Worm (Caenorhabditis elegans) whole organism, L1 larva: ENCODE results near the gene C56G2.9.

Experiments
- C34B4.2 ChIP-seq: sonication (generic microtip); optimal IDR thresholded peaks from 2 replicates; lab custom pipeline; 2017; ENCODE audit warnings: mild to moderate bottlenecking, missing genetic modification characterization, missing compliant biosample characterization
- Y116A8C.19 ChIP-seq: sonication (generic microtip); optimal IDR thresholded peaks from 2 replicates; lab custom pipeline; 2016; ENCODE audit warnings: missing compliant biosample characterization, missing genetic modification characterization, borderline replicate concordance
- blmp-1 ChIP-seq: fragments of 150-350 bp; optimal IDR thresholded peaks from 2 replicates; lab custom pipeline; 2014; ENCODE audit warnings: missing biosample characterization, missing genetic modification characterization
- ceh-88 ChIP-seq: fragments of 200-800 bp; sonication (Bioruptor generic); IDR thresholded peaks from 2 replicates; pipeline ENCODE4 v1.3.6; 2022; ENCODE audit warnings: missing genetic modification characterization, missing compliant biosample characterization
- ces-1 ChIP-seq: fragments of 150-350 bp; optimal IDR thresholded peaks from 2 replicates; lab custom pipeline; 2014; ENCODE audit warnings: missing biosample characterization, missing genetic modification reagents, missing genetic modification characterization
- dpl-1 ChIP-seq, 3 experiments: fragments of 150-350 bp in 2 of 3; sonication (generic microtip) in 1 of 3; optimal IDR thresholded peaks; 2 replicates each; lab custom pipeline; 2014 to 2017; ENCODE audit warnings: missing biosample characterization in 3 of 3, missing genetic modification characterization in 3 of 3, missing genetic modification reagents in 3 of 3
- dsc-1 ChIP-seq: sonication (generic microtip); optimal IDR thresholded peaks from 2 replicates; lab custom pipeline; 2016; ENCODE audit warnings: mild to moderate bottlenecking, missing genetic modification characterization, missing compliant biosample characterization
- efl-1 ChIP-seq, 4 experiments: fragments of 150-350 bp; optimal IDR thresholded peaks in 3 of 4; peaks in 1 of 4; 1 replicate in 1 of 4; 2 replicates in 3 of 4; lab custom pipeline; 2014; ENCODE audit warnings: missing biosample characterization in 2 of 4, missing genetic modification characterization in 2 of 4, missing genetic modification reagents in 2 of 4
- egl-13 ChIP-seq: sonication (generic microtip); optimal IDR thresholded peaks from 2 replicates; lab custom pipeline; 2016; ENCODE audit warnings: missing genotype, missing genetic modification reagents, missing genetic modification characterization, missing compliant biosample characterization
- elt-2 ChIP-seq: sonication (generic microtip); optimal IDR thresholded peaks from 2 replicates; lab custom pipeline; 2016; ENCODE audit warnings: missing genetic modification characterization, mild to moderate bottlenecking, inconsistent platforms, missing compliant biosample characterization, missing genetic modification reagents
- elt-3 ChIP-seq, 6 experiments: fragments of 150-350 bp in 1 of 6; sonication (generic microtip); optimal IDR thresholded peaks; 2 replicates each; lab custom pipeline; 2017 to 2018; ENCODE audit warnings: missing biosample characterization in 6 of 6, missing genetic modification characterization in 6 of 6, inconsistent platforms in 1 of 6
- fkh-8 ChIP-seq: sonication (generic microtip); optimal IDR thresholded peaks from 2 replicates; lab custom pipeline; 2016; ENCODE audit warnings: mild to moderate bottlenecking, missing genetic modification characterization, missing compliant biosample characterization
- grh-1 ChIP-seq: fragments of 200-800 bp; sonication (Bioruptor generic); IDR thresholded peaks from 2 replicates; pipeline ENCODE4 v1.3.6; 2022; ENCODE audit warnings: missing genetic modification reagents, missing genetic modification characterization, missing compliant biosample characterization
- hlh-17 ChIP-seq: fragments of 200-800 bp; sonication (Bioruptor generic); optimal IDR thresholded peaks from 2 replicates; lab custom pipeline; 2018; ENCODE audit warnings: missing genetic modification characterization, mild to moderate bottlenecking, missing compliant biosample characterization, moderate library complexity, borderline replicate concordance
- irx-1 ChIP-seq: sonication (generic microtip); optimal IDR thresholded peaks from 2 replicates; lab custom pipeline; 2016; ENCODE audit warnings: missing genetic modification characterization, missing compliant biosample characterization
- isw-1 ChIP-seq: fragments of 200-800 bp; sonication (Bioruptor generic); IDR thresholded peaks from 2 replicates; pipeline ENCODE4 v1.3.6; 2022; ENCODE audit warnings: missing genetic modification characterization, missing compliant biosample characterization
- lin-13 ChIP-seq: fragments of 150-350 bp; optimal IDR thresholded peaks from 2 replicates; lab custom pipeline; 2014; ENCODE audit warnings: missing biosample characterization, missing genetic modification reagents, missing genetic modification characterization
- lin-15B ChIP-seq: fragments of 150-350 bp; sonication (generic microtip); optimal IDR thresholded peaks from 3 replicates; lab custom pipeline; 2014; ENCODE audit warnings: missing biosample characterization, missing genetic modification characterization
- lir-3 ChIP-seq: sonication (generic microtip); optimal IDR thresholded peaks from 2 replicates; lab custom pipeline; 2016; ENCODE audit warnings: mild to moderate bottlenecking, missing genetic modification characterization, moderate library complexity, missing compliant biosample characterization; ENCODE audit not compliant: poor library complexity
- lsy-2 ChIP-seq, 2 experiments: fragments of 150-350 bp; optimal IDR thresholded peaks; 2 replicates each; lab custom pipeline; 2014; ENCODE audit warnings: missing biosample characterization in 2 of 2, missing genetic modification characterization in 2 of 2
- mab-9 ChIP-seq: fragments of 200-800 bp; sonication (Bioruptor generic); IDR thresholded peaks from 2 replicates; pipeline ENCODE4 v1.3.6; 2022; ENCODE audit warnings: missing genetic modification reagents, missing genetic modification characterization, missing compliant biosample characterization
- mef-2 ChIP-seq: fragments of 150-350 bp; optimal IDR thresholded peaks from 2 replicates; lab custom pipeline; 2014; ENCODE audit warnings: missing biosample characterization, missing genetic modification characterization
- nhr-11 ChIP-seq: fragments of 150-350 bp; optimal IDR thresholded peaks from 2 replicates; lab custom pipeline; 2014; ENCODE audit warnings: missing biosample characterization, missing genetic modification characterization
- nhr-12 ChIP-seq: sonication (generic microtip); optimal IDR thresholded peaks from 2 replicates; lab custom pipeline; 2017; ENCODE audit warnings: missing biosample characterization, missing genetic modification characterization
- nhr-19 ChIP-seq: fragments of 200-800 bp; sonication (Bioruptor generic); conservative IDR thresholded peaks from 2 replicates; pipeline ENCODE4 v1.3.6; 2022; ENCODE audit warnings: missing genetic modification characterization, missing compliant biosample characterization
- nhr-76 ChIP-seq: sonication (generic microtip); optimal IDR thresholded peaks from 2 replicates; lab custom pipeline; 2017; ENCODE audit warnings: missing biosample characterization, missing genetic modification characterization
- nhr-84 ChIP-seq: sonication (generic microtip); optimal IDR thresholded peaks from 2 replicates; lab custom pipeline; 2017; ENCODE audit warnings: missing biosample characterization, missing genetic modification characterization
- nhr-90 ChIP-seq: sonication (generic microtip); optimal IDR thresholded peaks from 2 replicates; lab custom pipeline; 2016; ENCODE audit warnings: mild to moderate bottlenecking, missing genetic modification characterization, missing compliant biosample characterization; ENCODE audit not compliant: poor library complexity
- pax-3 ChIP-seq: fragments of 200-800 bp; sonication (Bioruptor generic); optimal IDR thresholded peaks from 2 replicates; lab custom pipeline; 2018; ENCODE audit warnings: mild to moderate bottlenecking, missing genetic modification characterization, moderate library complexity, missing compliant biosample characterization
- pqm-1 ChIP-seq: sonication (generic microtip); optimal IDR thresholded peaks from 3 replicates; lab custom pipeline; 2017; ENCODE audit warnings: missing biosample characterization, missing genetic modification characterization
- skn-1 ChIP-seq: fragments of 150-350 bp; optimal IDR thresholded peaks from 2 replicates; lab custom pipeline; 2014; ENCODE audit warnings: missing biosample characterization, missing genetic modification characterization
- snpc-4 ChIP-seq: fragments of 150-350 bp; optimal IDR thresholded peaks from 2 replicates; lab custom pipeline; 2014; ENCODE audit warnings: missing biosample characterization, missing genetic modification characterization
- snu-23 ChIP-seq: sonication (generic microtip); optimal IDR thresholded peaks from 2 replicates; lab custom pipeline; 2016; ENCODE audit warnings: missing genetic modification characterization, missing compliant biosample characterization
- sox-4 ChIP-seq: sonication (generic microtip); optimal IDR thresholded peaks from 2 replicates; lab custom pipeline; 2016; ENCODE audit warnings: missing genetic modification characterization, missing compliant biosample characterization
- swsn-7 ChIP-seq: sonication (generic microtip); optimal IDR thresholded peaks from 2 replicates; lab custom pipeline; 2016; ENCODE audit warnings: missing genetic modification characterization, missing compliant biosample characterization
- unc-130 ChIP-seq: fragments of 150-350 bp; optimal IDR thresholded peaks from 2 replicates; lab custom pipeline; 2017; ENCODE audit warnings: missing biosample characterization, missing genetic modification characterization, inconsistent platforms
- unc-62 ChIP-seq: fragments of 150-350 bp; optimal IDR thresholded peaks from 2 replicates; lab custom pipeline; 2014; ENCODE audit warnings: missing biosample characterization, missing genetic modification reagents, missing genetic modification characterization
- unc-86 ChIP-seq: sonication (generic microtip); optimal IDR thresholded peaks from 2 replicates; lab custom pipeline; 2016; ENCODE audit warnings: missing genetic modification characterization, missing compliant biosample characterization
- vab-15 ChIP-seq: sonication (generic microtip); optimal IDR thresholded peaks from 2 replicates; lab custom pipeline; 2017; ENCODE audit warnings: missing genotype, mild to moderate bottlenecking, missing genetic modification characterization, missing compliant biosample characterization
- zip-4 ChIP-seq: fragments of 200-800 bp; sonication (Bioruptor generic); optimal IDR thresholded peaks from 2 replicates; lab custom pipeline; 2018; ENCODE audit warnings: mild to moderate bottlenecking, missing genetic modification characterization, moderate library complexity, missing compliant biosample characterization
- ztf-11 ChIP-seq, 2 experiments: sonication (generic microtip); optimal IDR thresholded peaks; 2 replicates each; lab custom pipeline; 2016 to 2017; ENCODE audit warnings: missing genetic modification characterization in 2 of 2, missing biosample characterization in 1 of 2, missing compliant biosample characterization in 1 of 2
- ztf-4 ChIP-seq: fragments of 150-350 bp; optimal IDR thresholded peaks from 2 replicates; lab custom pipeline; 2014; ENCODE audit warnings: missing biosample characterization, missing genetic modification characterization

The C56G2.9 gene

DNA sequence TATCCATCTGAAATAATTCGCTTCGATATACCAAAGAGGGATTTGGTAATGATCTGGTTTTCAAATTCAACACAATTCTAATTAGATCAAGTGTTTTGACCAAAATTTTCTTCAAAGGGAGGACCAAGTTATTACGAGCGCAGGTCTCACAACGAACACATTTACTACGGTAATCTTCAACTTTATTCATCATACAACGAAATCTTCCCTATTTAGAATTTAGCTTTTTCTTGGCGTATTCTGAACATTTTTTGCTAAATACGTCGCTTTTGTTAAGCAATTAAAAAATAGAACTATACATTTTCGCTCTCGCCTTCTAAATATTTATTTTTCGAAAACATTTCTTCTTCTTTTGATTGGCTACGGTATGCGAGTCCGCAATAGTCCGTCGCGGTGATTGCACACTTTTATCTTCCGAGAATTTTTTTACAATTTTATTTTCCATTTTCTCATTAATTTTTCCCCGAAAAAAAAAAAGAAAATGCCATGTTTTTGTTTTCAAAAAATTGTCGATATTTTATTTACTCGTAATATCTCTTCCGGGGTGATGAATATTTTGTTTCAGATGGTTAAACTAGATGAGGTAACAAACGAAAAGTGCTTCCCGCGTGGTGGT is 40.0 kb upstream of the C56G2.9 start, which contains the start of gene let-716 (continued):
- no peak for TF ChIP-seq pax-3
- peak; percentile 39 for TF ChIP-seq swsn-7 (tag; lab: Kevin White, UChicago)
- no peak for TF ChIP-seq lin-13 (GFP tag; lab: Kevin White, UChicago)
- TF ChIP-seq unc-62 (GFP tag; lab: Kevin White, UChicago): no peak

DNA sequence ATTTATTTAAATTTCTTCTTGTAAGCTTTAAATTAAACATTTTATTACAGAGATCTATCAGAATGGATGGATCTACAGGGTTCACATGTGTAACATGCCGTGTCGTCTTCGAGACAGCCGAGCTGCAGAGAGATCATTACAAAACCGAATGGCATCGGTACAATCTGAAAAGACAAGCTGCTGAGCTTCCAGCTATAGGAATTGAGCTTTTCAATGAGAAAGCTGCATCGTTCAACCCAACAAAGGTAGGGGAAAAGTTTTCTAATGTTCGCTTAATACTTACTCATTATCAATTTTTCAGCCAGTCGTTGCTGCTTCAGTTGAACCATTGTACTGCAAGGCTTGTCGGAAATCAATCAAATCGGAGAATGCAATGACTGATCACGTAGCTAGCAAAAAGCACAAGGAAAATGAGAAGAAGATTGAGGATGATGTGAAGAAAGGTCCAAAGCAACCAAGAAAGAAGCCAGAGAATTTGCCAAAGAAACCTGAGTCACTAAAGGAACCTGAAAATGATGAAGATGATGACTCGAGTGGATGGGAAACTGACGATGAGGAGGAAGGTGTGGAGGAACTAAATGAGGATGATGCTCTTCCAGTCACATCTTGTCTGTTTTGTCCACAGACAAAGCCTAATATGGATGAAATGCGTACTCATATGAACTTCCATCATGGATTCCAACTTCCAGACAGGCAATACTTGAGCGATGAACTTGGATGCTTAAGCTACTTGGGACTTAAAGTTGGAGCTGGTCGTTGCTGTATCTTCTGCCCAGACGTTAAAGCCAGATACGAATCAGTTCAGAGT is 38.7 kb upstream of the C56G2.9 start, which contains the start of gene znf-622:
TSS of gene znf-622 (plus strand) at position 51 of the 808 bp plus-strand sequence.
- TF ChIP-seq sox-4 (tag; lab: Kevin White, UChicago): no peak
- no peak for TF ChIP-seq efl-1 (optimal IDR thresholded peaks at IDR 0.05; lab: Kevin White, UChicago)
- peak in 1 of 2 experiments; percentile 75 for TF ChIP-seq efl-1 (GFP tag; optimal IDR thresholded peaks at IDR 0.05 in 1 of 2; lab: Kevin White, UChicago)

DNA sequence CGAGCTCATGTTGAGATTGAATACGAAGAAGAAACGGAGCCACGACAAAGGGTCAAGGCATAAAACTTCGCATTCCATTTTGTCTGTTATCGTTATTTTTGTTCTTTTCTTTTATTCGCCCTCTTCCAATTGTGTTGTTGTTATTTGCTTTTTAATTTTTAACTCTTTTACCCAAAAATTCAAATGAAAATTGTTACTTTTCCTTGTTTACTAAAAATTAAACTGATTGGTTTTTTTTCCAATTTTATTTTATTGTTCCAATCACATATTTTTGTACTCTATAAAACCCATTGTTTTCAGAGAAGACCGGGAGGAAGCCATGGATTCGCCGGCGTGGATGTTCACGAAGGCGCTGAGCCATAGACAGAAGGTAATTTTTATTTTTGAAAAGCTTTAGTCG is 37.3 kb upstream of the C56G2.9 start, which contains the start of gene C16A3.5:
TSS of gene C16A3.5 (plus strand) at position 301 of the 400 bp plus-strand sequence.
- TF ChIP-seq nhr-76 (tag; lab: Kevin White, UChicago): no peak
- no peak for TF ChIP-seq nhr-12 (tag; lab: Kevin White, UChicago)
- no peak for TF ChIP-seq ztf-11 (tag; optimal IDR thresholded peaks at IDR 0.05; lab: Kevin White, UChicago)
- TF ChIP-seq lsy-2 (tag; optimal IDR thresholded peaks at IDR 0.05; lab: Kevin White, UChicago): no peak
- TF ChIP-seq nhr-90 (tag; lab: Kevin White, UChicago): no peak
- TF ChIP-seq unc-86 (tag; lab: Kevin White, UChicago): no peak

DNA sequence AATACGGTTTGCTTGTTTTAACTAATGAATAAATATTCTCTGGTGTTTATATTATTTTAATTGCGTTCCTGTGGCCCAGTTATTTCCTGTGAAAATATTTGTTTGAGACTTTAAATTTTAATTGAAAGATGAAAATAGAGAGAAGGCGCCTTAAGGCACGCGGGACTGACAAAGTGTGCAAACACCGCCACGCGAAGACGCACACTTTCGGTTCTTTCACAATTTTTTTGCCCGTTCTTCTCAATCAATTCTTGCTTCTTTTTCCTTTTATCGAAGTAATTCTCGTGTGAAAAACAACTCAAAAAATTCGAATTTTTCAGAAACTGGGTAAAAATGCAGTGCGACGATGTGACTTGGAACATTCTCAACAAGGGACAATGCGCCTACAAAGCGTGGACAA is 36.0 kb upstream of the C56G2.9 start, which contains the start of gene C16A3.6:
TSS of gene C16A3.6 (plus strand) at position 84 of the 400 bp plus-strand sequence.
- TF ChIP-seq egl-13 (tag; lab: Kevin White, UChicago) (no peak), hlh-17 (no peak), mef-2 (tag; lab: Kevin White, UChicago) (no peak), efl-1 (optimal IDR thresholded peaks at IDR 0.05; lab: Kevin White, UChicago) (peak in 1 of 2 experiments; percentile 44), efl-1 (GFP tag; optimal IDR thresholded peaks at IDR 0.05 in 1 of 2; lab: Kevin White, UChicago) (peak; percentile 37 to 71), dsc-1 (no peak), blmp-1 (no peak), fkh-8 (tag; lab: Kevin White, UChicago) (no peak), sox-4 (tag; lab: Kevin White, UChicago) (no peak), skn-1 (tag; lab: Kevin White, UChicago) (no peak), nhr-84 (tag; lab: Kevin White, UChicago) (no peak), snu-23 (GFP tag; lab: Kevin White, UChicago) (peak; percentile 17), pqm-1 (tag; lab: Kevin White, UChicago) (no peak), dpl-1 (GFP tag; optimal IDR thresholded peaks at IDR 0.05; lab: Kevin White, UChicago) (peak in 2 of 3 experiments; percentile 24 to 47), vab-15 (tag; lab: Kevin White, UChicago) (no peak), unc-130 (tag; lab: Kevin White, UChicago) (no peak), pax-3 (no peak), nhr-19 (no peak), nhr-90 (tag; lab: Kevin White, UChicago) (no peak), nhr-12 (tag; lab: Kevin White, UChicago) (no peak), ces-1 (no peak), isw-1 (GFP tag; lab: Robert Waterston, UW) (no peak), mab-9 (GFP tag; lab: Robert Waterston, UW) (peak; percentile 43; the same call in 1 of the 2 replicates), zip-4 (GFP tag; lab: Kevin White, UChicago) (no peak), irx-1 (tag; lab: Kevin White, UChicago) (no peak), lir-3 (tag; lab: Kevin White, UChicago) (no peak), nhr-11 (no peak), Y116A8C.19 (no peak), ceh-88 (GFP tag; lab: Robert Waterston, UW) (no peak), elt-3 (tag; optimal IDR thresholded peaks at IDR 0.05; lab: Kevin White, UChicago) (peak in 1 of 6 experiments; percentile 32), ztf-4 (no peak), C34B4.2 (tag; lab: Kevin White, UChicago) (no peak), lin-15B (tag; lab: Kevin White, UChicago) (no peak), grh-1 (no peak), snpc-4 (tag; lab: Kevin White, UChicago) (no peak), elt-2 (tag; lab: Kevin White, UChicago) (no peak)
